Worm (Caenorhabditis elegans) whole organism, young adult: ENCODE results near the gene tsp-6.

Source experiments
- B0035.1 ChIP-seq: sonication (generic microtip); optimal IDR thresholded peaks from 2 replicates; lab custom pipeline; 2016; ENCODE audit warnings: missing genetic modification characterization, mild to moderate bottlenecking, missing compliant biosample characterization, missing genotype, missing genetic modification reagents
- F37B4.10 ChIP-seq: fragments of 200-800 bp; sonication (Bioruptor generic); IDR thresholded peaks from 2 replicates; pipeline ENCODE4 v1.3.6; 2022; ENCODE audit warnings: missing genetic modification characterization, missing compliant biosample characterization
- unc-62 ChIP-seq: fragments of 150-350 bp; optimal IDR thresholded peaks from 2 replicates; lab custom pipeline; 2014; ENCODE audit warnings: missing biosample characterization, missing genetic modification reagents, missing genetic modification characterization
- ztf-25 ChIP-seq: fragments of 200-800 bp; sonication (Bioruptor generic); IDR thresholded peaks from 2 replicates; pipeline ENCODE4 v1.3.6; 2022; ENCODE audit warnings: missing genetic modification reagents, missing genetic modification characterization, missing compliant biosample characterization

DNA sequence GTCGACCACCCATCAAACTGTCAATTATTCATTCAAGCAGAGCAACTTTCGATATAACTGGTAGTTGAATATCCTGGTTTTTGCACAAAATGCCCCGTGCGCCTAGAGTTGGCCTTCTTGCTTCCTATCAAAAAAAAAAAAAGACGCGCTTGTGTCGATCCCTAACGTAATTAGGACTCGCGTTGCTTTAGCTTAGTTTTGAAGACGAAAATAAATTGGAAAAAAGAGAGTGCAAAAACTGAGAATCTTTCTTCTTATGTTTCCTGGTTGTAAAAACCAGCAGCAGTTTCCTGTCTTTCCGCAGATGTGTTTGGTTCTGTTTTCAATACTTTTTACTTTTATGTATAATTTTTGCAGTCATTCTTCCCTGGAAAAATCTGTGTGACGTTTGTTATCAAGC is 42.3 kb upstream of the tsp-6 start:
- TF ChIP-seq F37B4.10 (GFP tag; lab: Robert Waterston, UW) (no peak), ztf-25 (GFP tag; lab: Robert Waterston, UW) (no peak), unc-62 (no peak), B0035.1 (tag; lab: Kevin White, UChicago) (no peak)
